Fruit fly (Drosophila melanogaster): ENCODE data around the gene TfIIFalpha.

The TfIIFalpha gene

DNA sequence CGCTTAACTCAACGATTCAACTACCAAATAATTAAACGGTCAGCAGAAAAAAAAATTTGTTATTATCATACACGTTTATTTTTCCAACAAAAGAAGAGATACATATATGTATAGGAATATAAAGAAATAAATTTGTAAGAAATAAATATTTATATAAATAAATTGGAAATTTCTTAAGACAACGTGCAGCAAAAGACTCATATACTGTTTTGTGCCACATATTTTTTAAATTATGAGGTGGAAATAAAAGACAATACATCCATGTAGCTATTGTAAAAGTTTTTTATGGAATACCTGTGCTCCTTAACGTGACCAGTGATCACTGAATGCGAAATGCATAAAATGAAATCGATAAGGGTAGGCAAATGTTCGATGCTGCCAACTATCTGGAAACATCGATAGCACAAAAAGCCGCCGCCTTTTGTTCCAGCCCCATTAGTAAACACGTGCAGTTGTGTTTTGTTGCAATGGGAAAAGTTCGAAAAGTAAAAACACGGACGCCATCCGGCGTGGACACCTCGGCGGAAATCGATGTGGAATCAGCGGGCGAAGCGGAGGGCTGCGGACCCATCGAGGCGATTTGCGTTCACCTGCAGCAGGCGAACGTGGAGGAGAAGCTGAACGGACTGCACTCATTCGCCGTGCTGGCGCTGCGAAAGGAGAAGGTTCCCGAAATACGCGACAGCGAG, 11.6 kb upstream of the TfIIFalpha start, which contains the start of gene CG10286 (continued):
- no peak for TF ChIP-seq Dip2 (GFP tag; IDR thresholded peaks at IDR 0.05)
- TF ChIP-seq wdn (GFP tag; IDR thresholded peaks at IDR 0.05), result no peak
- TF ChIP-seq sqz (GFP tag; optimal IDR thresholded peaks at IDR 0.05), result no peak
- TF ChIP-seq CG14860 (GFP tag; IDR thresholded peaks at IDR 0.05; ENCODE audit: partially characterized antibody), result 0 out of 3 replicates have a peak, but pooled peaks have one; percentile 54
- peak; percentile 77 for TF ChIP-seq wek (GFP tag; optimal IDR thresholded peaks at IDR 0.05)
- peak; percentile 30 for TF ChIP-seq phol (tag; optimal IDR thresholded peaks at IDR 0.05)
- TF ChIP-seq Rx (GFP tag; IDR thresholded peaks at IDR 0.05), result peak; percentile 31; the same call in 1 of the 2 replicates
- TF ChIP-seq CG30431 (GFP tag; optimal IDR thresholded peaks at IDR 0.05), result no peak
- TF ChIP-seq hth (optimal IDR thresholded peaks at IDR 0.05), result no peak
- peak; percentile 26 for TF ChIP-seq NC2β (GFP tag; optimal IDR thresholded peaks at IDR 0.05)
- TF ChIP-seq CG7372 (GFP tag; IDR thresholded peaks at IDR 0.05), result no peak
- TF ChIP-seq shn (GFP tag; optimal IDR thresholded peaks at IDR 0.05), result no peak
- peak; percentile 47 for TF ChIP-seq CG6813 (GFP tag; optimal IDR thresholded peaks at IDR 0.05)
- no peak for TF ChIP-seq pho (GFP tag; optimal IDR thresholded peaks at IDR 0.05)
- TF ChIP-seq CG17829 (tag; optimal IDR thresholded peaks at IDR 0.05), result peak; percentile 69
- TF ChIP-seq bbx (GFP tag; IDR thresholded peaks at IDR 0.05; ENCODE audit: partially characterized antibody), result peak; percentile 87
- TF ChIP-seq onecut (GFP tag; IDR thresholded peaks at IDR 0.05), result peak; percentile 57
- TF ChIP-seq HLHmδ (GFP tag; optimal IDR thresholded peaks at IDR 0.05), result no peak
- no peak for TF ChIP-seq ERR (GFP tag; optimal IDR thresholded peaks at IDR 0.05)
- TF ChIP-seq nau (GFP tag; optimal IDR thresholded peaks at IDR 0.05), result no peak
- TF ChIP-seq CG18599 (GFP tag; optimal IDR thresholded peaks at IDR 0.05), result peak; percentile 36
- TF ChIP-seq Nf-YC (tag; optimal IDR thresholded peaks at IDR 0.05), result no peak
- no peak for TF ChIP-seq CG10654 (GFP tag; optimal IDR thresholded peaks at IDR 0.05)
- no peak for TF ChIP-seq kay (GFP tag; optimal IDR thresholded peaks at IDR 0.05)
- 0 out of 2 replicates have a peak, but pooled peaks have one; percentile 5 for TF ChIP-seq CG11247 (GFP tag; IDR thresholded peaks at IDR 0.05)
- no peak for TF ChIP-seq wor (GFP tag; IDR thresholded peaks at IDR 0.05)
- no peak for TF ChIP-seq seq (GFP tag; IDR thresholded peaks at IDR 0.05)
- TF ChIP-seq chn (GFP tag; optimal IDR thresholded peaks at IDR 0.05), result no peak
- TF ChIP-seq CG11456 (GFP tag; IDR thresholded peaks at IDR 0.05), result 0 out of 3 replicates have a peak, but pooled peaks have one; percentile 7
- no peak for TF ChIP-seq gro (GFP tag; optimal IDR thresholded peaks at IDR 0.05)
- TF ChIP-seq nmo (GFP tag; optimal IDR thresholded peaks at IDR 0.05), result peak; percentile 34
- no peak for TF ChIP-seq insv (GFP tag; optimal IDR thresholded peaks at IDR 0.05)
- no peak for TF ChIP-seq H15 (GFP tag; IDR thresholded peaks at IDR 0.05)
- TF ChIP-seq CG31441 (GFP tag; IDR thresholded peaks at IDR 0.05), result peak; percentile 83
- no peak for TF ChIP-seq CrebB (tag; optimal IDR thresholded peaks at IDR 0.05)
- TF ChIP-seq Bdp1 (GFP tag; optimal IDR thresholded peaks at IDR 0.05), result no peak
- no peak; the same call in 2 of the 3 replicates for TF ChIP-seq CG2199 (GFP tag; IDR thresholded peaks at IDR 0.05)
- no peak for TF ChIP-seq tio (GFP tag; optimal IDR thresholded peaks at IDR 0.05)
- no peak for TF ChIP-seq run (tag; optimal IDR thresholded peaks at IDR 0.05)
- no peak for TF ChIP-seq Chrac-16 (GFP tag; optimal IDR thresholded peaks at IDR 0.05)
- TF ChIP-seq D19B (GFP tag; optimal IDR thresholded peaks at IDR 0.05), result peak; percentile 47
- no peak; the same call in 2 of the 3 replicates for TF ChIP-seq ase (GFP tag; IDR thresholded peaks at IDR 0.05)
- TF ChIP-seq nom (GFP tag; optimal IDR thresholded peaks at IDR 0.05), result no peak
- peak; percentile 5 for TF ChIP-seq NfI (GFP tag; optimal IDR thresholded peaks at IDR 0.05)
- no peak for TF ChIP-seq BtbVII (GFP tag; optimal IDR thresholded peaks at IDR 0.05)
- TF ChIP-seq corto (GFP tag; optimal IDR thresholded peaks at IDR 0.05), result no peak
- no peak for TF ChIP-seq lola (GFP tag; optimal IDR thresholded peaks at IDR 0.05)
- no peak for TF ChIP-seq h (optimal IDR thresholded peaks at IDR 0.05)
- peak; percentile 87 for TF ChIP-seq trem (tag; optimal IDR thresholded peaks at IDR 0.05)
- TF ChIP-seq Optix (GFP tag; IDR thresholded peaks at IDR 0.05), result no peak

All from whole organism, embryonic.